Worm (Caenorhabditis elegans) whole organism, L1 larva: Measurements from ENCODE around the gene C46F11.4.
A peak's percentile ranks its signal among the peaks of the same experiment; 100 is the strongest.

Experiments
- Y116A8C.19 ChIP-seq: sonication (generic microtip); optimal IDR thresholded peaks from 2 replicates; lab custom pipeline; 2016; ENCODE audit warnings: missing compliant biosample characterization, missing genetic modification characterization, borderline replicate concordance
- alr-1 ChIP-seq: fragments of 200-800 bp; sonication (Bioruptor generic); optimal IDR thresholded peaks from 2 replicates; lab custom pipeline; 2018; ENCODE audit warnings: borderline replicate concordance, mild to moderate bottlenecking, missing genetic modification characterization, missing compliant biosample characterization
- blmp-1 ChIP-seq: fragments of 150-350 bp; optimal IDR thresholded peaks from 2 replicates; lab custom pipeline; 2014; ENCODE audit warnings: missing biosample characterization, missing genetic modification characterization
- ceh-82 ChIP-seq, 3 experiments: fragments of 150-350 bp in 1 of 3; sonication (generic microtip) in 2 of 3; optimal IDR thresholded peaks; 2 replicates each; lab custom pipeline; 2014 to 2017; ENCODE audit warnings: missing biosample characterization in 3 of 3, missing genetic modification characterization in 3 of 3
- ceh-88 ChIP-seq: fragments of 200-800 bp; sonication (Bioruptor generic); IDR thresholded peaks from 2 replicates; pipeline ENCODE4 v1.3.6; 2022; ENCODE audit warnings: missing genetic modification characterization, missing compliant biosample characterization
- dsc-1 ChIP-seq: sonication (generic microtip); optimal IDR thresholded peaks from 2 replicates; lab custom pipeline; 2016; ENCODE audit warnings: mild to moderate bottlenecking, missing genetic modification characterization, missing compliant biosample characterization
- egl-13 ChIP-seq: sonication (generic microtip); optimal IDR thresholded peaks from 2 replicates; lab custom pipeline; 2016; ENCODE audit warnings: missing genotype, missing genetic modification reagents, missing genetic modification characterization, missing compliant biosample characterization
- fkh-10 ChIP-seq: sonication (generic microtip); optimal IDR thresholded peaks from 2 replicates; lab custom pipeline; 2017; ENCODE audit warnings: missing biosample characterization, missing genetic modification reagents, missing genetic modification characterization
- fkh-8 ChIP-seq: sonication (generic microtip); optimal IDR thresholded peaks from 2 replicates; lab custom pipeline; 2016; ENCODE audit warnings: mild to moderate bottlenecking, missing genetic modification characterization, missing compliant biosample characterization
- hlh-17 ChIP-seq: fragments of 200-800 bp; sonication (Bioruptor generic); optimal IDR thresholded peaks from 2 replicates; lab custom pipeline; 2018; ENCODE audit warnings: missing genetic modification characterization, mild to moderate bottlenecking, missing compliant biosample characterization, moderate library complexity, borderline replicate concordance
- hlh-4 ChIP-seq: sonication (generic microtip); optimal IDR thresholded peaks from 2 replicates; lab custom pipeline; 2016; ENCODE audit warnings: mild to moderate bottlenecking, missing genetic modification characterization, missing compliant biosample characterization
- isw-1 ChIP-seq: fragments of 200-800 bp; sonication (Bioruptor generic); IDR thresholded peaks from 2 replicates; pipeline ENCODE4 v1.3.6; 2022; ENCODE audit warnings: missing genetic modification characterization, missing compliant biosample characterization
- lin-14 ChIP-seq: fragments of 200-800 bp; sonication (Bioruptor generic); optimal IDR thresholded peaks from 2 replicates; lab custom pipeline; 2018; ENCODE audit warnings: mild to moderate bottlenecking, missing genetic modification characterization, moderate library complexity, missing compliant biosample characterization
- lin-15B ChIP-seq: fragments of 150-350 bp; sonication (generic microtip); optimal IDR thresholded peaks from 3 replicates; lab custom pipeline; 2014; ENCODE audit warnings: missing biosample characterization, missing genetic modification characterization
- lin-35 ChIP-seq, 2 experiments: fragments of 150-350 bp; optimal IDR thresholded peaks; 2 replicates each; lab custom pipeline; 2014; ENCODE audit warnings: missing biosample characterization in 2 of 2, missing genetic modification characterization in 2 of 2, missing genetic modification reagents in 2 of 2
- lir-3 ChIP-seq: sonication (generic microtip); optimal IDR thresholded peaks from 2 replicates; lab custom pipeline; 2016; ENCODE audit warnings: mild to moderate bottlenecking, missing genetic modification characterization, moderate library complexity, missing compliant biosample characterization; ENCODE audit not compliant: poor library complexity
- lsy-2 ChIP-seq, 2 experiments: fragments of 150-350 bp; optimal IDR thresholded peaks; 2 replicates each; lab custom pipeline; 2014; ENCODE audit warnings: missing biosample characterization in 2 of 2, missing genetic modification characterization in 2 of 2
- mab-9 ChIP-seq: fragments of 200-800 bp; sonication (Bioruptor generic); IDR thresholded peaks from 2 replicates; pipeline ENCODE4 v1.3.6; 2022; ENCODE audit warnings: missing genetic modification reagents, missing genetic modification characterization, missing compliant biosample characterization
- mef-2 ChIP-seq: fragments of 150-350 bp; optimal IDR thresholded peaks from 2 replicates; lab custom pipeline; 2014; ENCODE audit warnings: missing biosample characterization, missing genetic modification characterization
- nhr-20 ChIP-seq: sonication (generic microtip); optimal IDR thresholded peaks from 2 replicates; lab custom pipeline; 2016; ENCODE audit warnings: mild to moderate bottlenecking, missing genetic modification characterization, missing compliant biosample characterization
- nhr-47 ChIP-seq: sonication (generic microtip); optimal IDR thresholded peaks from 2 replicates; lab custom pipeline; 2016; ENCODE audit warnings: mild to moderate bottlenecking, missing genetic modification characterization, moderate library complexity, missing compliant biosample characterization
- nhr-71 ChIP-seq: sonication (generic microtip); optimal IDR thresholded peaks from 2 replicates; lab custom pipeline; 2016; ENCODE audit warnings: mild to moderate bottlenecking, missing genetic modification characterization, moderate library complexity, missing compliant biosample characterization
- nhr-77 ChIP-seq: fragments of 150-350 bp; optimal IDR thresholded peaks from 2 replicates; lab custom pipeline; 2014; ENCODE audit warnings: missing biosample characterization, missing genetic modification characterization
- nhr-85 ChIP-seq: sonication (generic microtip); peaks from one replicate; lab custom pipeline; 2016; ENCODE audit warnings: missing genetic modification characterization, inconsistent platforms, missing compliant biosample characterization
- nhr-90 ChIP-seq: sonication (generic microtip); optimal IDR thresholded peaks from 2 replicates; lab custom pipeline; 2016; ENCODE audit warnings: mild to moderate bottlenecking, missing genetic modification characterization, missing compliant biosample characterization; ENCODE audit not compliant: poor library complexity
- pax-3 ChIP-seq: fragments of 200-800 bp; sonication (Bioruptor generic); optimal IDR thresholded peaks from 2 replicates; lab custom pipeline; 2018; ENCODE audit warnings: mild to moderate bottlenecking, missing genetic modification characterization, moderate library complexity, missing compliant biosample characterization
- rnt-1 ChIP-seq: sonication (generic microtip); optimal IDR thresholded peaks from 2 replicates; lab custom pipeline; 2016; ENCODE audit warnings: mild to moderate bottlenecking, missing genetic modification characterization, moderate library complexity, missing compliant biosample characterization
- skn-1 ChIP-seq: fragments of 150-350 bp; optimal IDR thresholded peaks from 2 replicates; lab custom pipeline; 2014; ENCODE audit warnings: missing biosample characterization, missing genetic modification characterization
- snpc-4 ChIP-seq: fragments of 150-350 bp; optimal IDR thresholded peaks from 2 replicates; lab custom pipeline; 2014; ENCODE audit warnings: missing biosample characterization, missing genetic modification characterization
- sptf-1 ChIP-seq: fragments of 150-350 bp; optimal IDR thresholded peaks from 2 replicates; lab custom pipeline; 2014; ENCODE audit warnings: missing biosample characterization, missing genetic modification characterization
- swsn-7 ChIP-seq: sonication (generic microtip); optimal IDR thresholded peaks from 2 replicates; lab custom pipeline; 2016; ENCODE audit warnings: missing genetic modification characterization, missing compliant biosample characterization
- tlp-1 ChIP-seq: fragments of 150-350 bp; optimal IDR thresholded peaks from 2 replicates; lab custom pipeline; 2014; ENCODE audit warnings: missing biosample characterization, missing genetic modification characterization
- unc-30 ChIP-seq: sonication (generic microtip); optimal IDR thresholded peaks from 2 replicates; lab custom pipeline; 2017; ENCODE audit warnings: missing biosample characterization, missing genetic modification characterization
- unc-62 ChIP-seq: fragments of 150-350 bp; optimal IDR thresholded peaks from 2 replicates; lab custom pipeline; 2014; ENCODE audit warnings: missing biosample characterization, missing genetic modification reagents, missing genetic modification characterization
- unc-86 ChIP-seq: sonication (generic microtip); optimal IDR thresholded peaks from 2 replicates; lab custom pipeline; 2016; ENCODE audit warnings: missing genetic modification characterization, missing compliant biosample characterization
- vab-15 ChIP-seq: sonication (generic microtip); optimal IDR thresholded peaks from 2 replicates; lab custom pipeline; 2017; ENCODE audit warnings: missing genotype, mild to moderate bottlenecking, missing genetic modification characterization, missing compliant biosample characterization
- xbp-1 ChIP-seq: sonication (generic microtip); optimal IDR thresholded peaks from 2 replicates; lab custom pipeline; 2016; ENCODE audit warnings: missing genetic modification characterization, missing compliant biosample characterization
- ztf-11 ChIP-seq, 2 experiments: sonication (generic microtip); optimal IDR thresholded peaks; 2 replicates each; lab custom pipeline; 2016 to 2017; ENCODE audit warnings: missing genetic modification characterization in 2 of 2, missing biosample characterization in 1 of 2, missing compliant biosample characterization in 1 of 2

The C46F11.4 gene

ce11 chrIII:3672839-3673238 is 8.7 kb upstream of the C46F11.4 start (continued):
- TF ChIP-seq Y116A8C.19 (no peak), nhr-20 (tag; lab: Kevin White, UChicago) (peak; percentile 48), swsn-7 (tag; lab: Kevin White, UChicago) (peak; percentile 13), pax-3 (no peak), alr-1 (no peak), skn-1 (tag; lab: Kevin White, UChicago) (peak; percentile 20), unc-30 (tag; lab: Kevin White, UChicago) (no peak), ztf-11 (tag; optimal IDR thresholded peaks at IDR 0.05; lab: Kevin White, UChicago) (no peak), lin-35 (GFP tag; optimal IDR thresholded peaks at IDR 0.05; lab: Kevin White, UChicago) (peak; percentile 17 to 30), blmp-1 (peak; percentile 86)

ce11 chrIII:3670984-3671383 is 6.9 kb upstream of the C46F11.4 start:
- TF ChIP-seq rnt-1 (tag; lab: Kevin White, UChicago) (no peak), dsc-1 (tag; lab: Kevin White, UChicago) (peak; percentile 90), nhr-20 (tag; lab: Kevin White, UChicago) (no peak), egl-13 (tag; lab: Kevin White, UChicago) (peak; percentile 57), swsn-7 (tag; lab: Kevin White, UChicago) (peak; percentile 34), Y116A8C.19 (no peak), mab-9 (GFP tag; lab: Robert Waterston, UW) (no peak), mef-2 (no peak), nhr-77 (tag; lab: Kevin White, UChicago) (peak; percentile 3), unc-62 (GFP tag; lab: Kevin White, UChicago) (no peak), blmp-1 (no peak), lin-14 (GFP tag; lab: Kevin White, UChicago) (peak; percentile 47), fkh-10 (no peak), hlh-17 (GFP tag; lab: Kevin White, UChicago) (no peak), nhr-71 (tag; lab: Kevin White, UChicago) (peak; percentile 59), nhr-47 (tag; lab: Kevin White, UChicago) (peak; percentile 71), lsy-2 (tag; optimal IDR thresholded peaks at IDR 0.05; lab: Kevin White, UChicago) (peak; percentile 13 to 18), lin-15B (tag; lab: Kevin White, UChicago) (no peak), unc-86 (tag; lab: Kevin White, UChicago) (peak; percentile 11), xbp-1 (no peak), ceh-82 (tag; optimal IDR thresholded peaks at IDR 0.05; lab: Kevin White, UChicago) (peak in 1 of 3 experiments; percentile 9), fkh-8 (tag; lab: Kevin White, UChicago) (peak; percentile 82)

- TF ChIP-seq isw-1 (GFP tag; lab: Robert Waterston, UW): no peak
- no peak for TF ChIP-seq nhr-20 (tag; lab: Kevin White, UChicago)
- TF ChIP-seq vab-15: no peak
- no peak for TF ChIP-seq lir-3
- TF ChIP-seq nhr-77 (tag; lab: Kevin White, UChicago): no peak
- TF ChIP-seq snpc-4 (tag; lab: Kevin White, UChicago): no peak
- TF ChIP-seq nhr-85 (tag; lab: Kevin White, UChicago): no peak
- TF ChIP-seq hlh-4 (tag; lab: Kevin White, UChicago): no peak
- no peak for TF ChIP-seq nhr-90 (tag; lab: Kevin White, UChicago)
- no peak for TF ChIP-seq alr-1
- no peak for TF ChIP-seq dsc-1 (tag; lab: Kevin White, UChicago)
- TF ChIP-seq swsn-7 (tag; lab: Kevin White, UChicago): no peak
- no peak for TF ChIP-seq fkh-8 (tag; lab: Kevin White, UChicago)
- no peak for TF ChIP-seq tlp-1 (tag; lab: Kevin White, UChicago)
- no peak for TF ChIP-seq ceh-88 (GFP tag; lab: Robert Waterston, UW)
- no peak for TF ChIP-seq ztf-11 (tag; optimal IDR thresholded peaks at IDR 0.05; lab: Kevin White, UChicago)
- TF ChIP-seq sptf-1 (tag; lab: Kevin White, UChicago): no peak
Observed at ce11 chrIII:3670336-3670735, 6.2 kb upstream of the C46F11.4 start, which contains the start of gene C46F11.6. TSS of gene C46F11.6 (minus strand) at chrIII:3670436.
